Fruit fly (Drosophila melanogaster): ENCODE data around the gene Ccp84Ac.

DNA sequence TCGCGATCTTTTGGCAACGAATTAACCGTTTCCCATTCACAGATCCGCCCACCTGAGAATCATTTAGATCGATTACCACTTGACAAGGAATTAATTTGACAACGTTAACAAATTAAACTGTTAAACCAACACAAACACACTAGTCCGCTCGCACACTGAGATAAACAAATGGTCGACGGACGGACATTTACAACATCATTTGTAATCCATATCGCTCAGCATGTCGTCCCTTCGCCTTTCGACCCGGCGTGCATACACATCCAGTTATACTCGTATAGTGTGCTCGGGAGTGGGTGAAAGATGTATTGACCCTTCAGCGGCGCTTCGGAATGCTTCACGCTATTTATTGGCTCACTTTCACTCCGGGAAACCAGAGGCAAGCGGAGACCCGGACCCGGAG, 39.7 kb upstream of the Ccp84Ac start:
- TF ChIP-seq CG33017 (tag; optimal IDR thresholded peaks at IDR 0.05) = no peak
- no peak for TF ChIP-seq CG11617 (GFP tag; optimal IDR thresholded peaks at IDR 0.05)
- no peak for TF ChIP-seq tj (GFP tag; optimal IDR thresholded peaks at IDR 0.05)
- TF ChIP-seq Clk (GFP tag; optimal IDR thresholded peaks at IDR 0.05) = no peak
- TF ChIP-seq kay (GFP tag; ENCODE audit: borderline replicate concordance) = no peak
- TF ChIP-seq Crg-1 (GFP tag; optimal IDR thresholded peaks at IDR 0.05) = no peak
- no peak for TF ChIP-seq CG5204 (GFP tag; optimal IDR thresholded peaks at IDR 0.05)
- no peak for TF ChIP-seq Hr96 (GFP tag; optimal IDR thresholded peaks at IDR 0.05)
- TF ChIP-seq CG7045 (GFP tag; optimal IDR thresholded peaks at IDR 0.05) = no peak
- no peak for TF ChIP-seq ovo (GFP tag; optimal IDR thresholded peaks at IDR 0.05)
- no peak for TF ChIP-seq Mnt (GFP tag; optimal IDR thresholded peaks at IDR 0.05)
- TF ChIP-seq CG1620 (GFP tag; optimal IDR thresholded peaks at IDR 0.05) = no peak
- no peak for TF ChIP-seq CG14711 (tag; optimal IDR thresholded peaks at IDR 0.05)
